Worm (Caenorhabditis elegans): ENCODE results near the gene T25B9.6.

- TF ChIP-seq mcd-1 (GFP tag; IDR thresholded peaks at IDR 0.05) (no peak), snpc-4 (GFP tag; optimal IDR thresholded peaks at IDR 0.05) (no peak), snpc-4 (tag; optimal IDR thresholded peaks at IDR 0.05) (no peak), ama-1 (optimal IDR thresholded peaks at IDR 0.05) (no peak), ama-1 (GFP tag; optimal IDR thresholded peaks at IDR 0.05) (no peak), Y56A3A.18 (GFP tag; IDR thresholded peaks at IDR 0.05) (no peak)
Measured at ce11 chrIV:10769353-10769752, 11.4 kb downstream of the T25B9.6 start, which contains the start of gene T25B9.9.
